Worm (Caenorhabditis elegans) whole organism, mixed stage, embryonic: Measurements from ENCODE around the gene gly-4.

Experiments used
- M03D4.4 ChIP-seq: sonication (generic microtip); optimal IDR thresholded peaks from 2 replicates; lab custom pipeline; 2017; ENCODE audit warnings: mild to moderate bottlenecking, missing genetic modification characterization, missing compliant biosample characterization
- bed-3 ChIP-seq: fragments of 200-800 bp; sonication (Bioruptor generic); optimal IDR thresholded peaks from 3 replicates; lab custom pipeline; 2018; ENCODE audit warnings: mild to moderate bottlenecking, missing genetic modification characterization, moderate library complexity, missing compliant biosample characterization
- blmp-1 ChIP-seq: fragments of 150-350 bp; optimal IDR thresholded peaks from 2 replicates; lab custom pipeline; 2014; ENCODE audit warnings: missing biosample characterization, missing genetic modification characterization
- ceh-39 ChIP-seq: fragments of 150-350 bp; optimal IDR thresholded peaks from 2 replicates; lab custom pipeline; 2014; ENCODE audit warnings: missing biosample characterization, missing genetic modification characterization
- ceh-43 ChIP-seq: fragments of 200-800 bp; sonication (Bioruptor generic); optimal IDR thresholded peaks from 2 replicates; lab custom pipeline; 2018; ENCODE audit warnings: mild to moderate bottlenecking, missing genetic modification characterization, moderate library complexity, missing compliant biosample characterization
- ces-1 ChIP-seq: fragments of 150-350 bp; optimal IDR thresholded peaks from 2 replicates; lab custom pipeline; 2014; ENCODE audit warnings: missing biosample characterization, missing genetic modification reagents, missing genetic modification characterization
- cnd-1 ChIP-seq: fragments of 200-800 bp; sonication (Bioruptor generic); optimal IDR thresholded peaks from 2 replicates; lab custom pipeline; 2018; ENCODE audit warnings: mild to moderate bottlenecking, missing genetic modification characterization, missing compliant biosample characterization
- drap-1 ChIP-seq: fragments of 200-800 bp; sonication (Bioruptor generic); optimal IDR thresholded peaks from 3 replicates; lab custom pipeline; 2018; ENCODE audit warnings: mild to moderate bottlenecking, missing genetic modification characterization, missing compliant biosample characterization
- elt-3 ChIP-seq: fragments of 150-350 bp; optimal IDR thresholded peaks from 2 replicates; lab custom pipeline; 2014; ENCODE audit warnings: missing biosample characterization, missing genetic modification characterization
- flh-1 ChIP-seq: fragments of 200-800 bp; sonication (Bioruptor generic); optimal IDR thresholded peaks from 2 replicates; lab custom pipeline; 2018; ENCODE audit warnings: mild to moderate bottlenecking, missing genetic modification characterization, moderate library complexity, missing compliant biosample characterization
- ham-2 ChIP-seq: fragments of 200-800 bp; sonication (Bioruptor generic); optimal IDR thresholded peaks from 2 replicates; lab custom pipeline; 2018; ENCODE audit warnings: mild to moderate bottlenecking, missing genetic modification characterization, missing compliant biosample characterization
- hlh-1 ChIP-seq: fragments of 150-350 bp; optimal IDR thresholded peaks from 2 replicates; lab custom pipeline; 2014; ENCODE audit warnings: missing biosample characterization, missing genetic modification reagents, missing genetic modification characterization
- lin-13 ChIP-seq: fragments of 150-350 bp; optimal IDR thresholded peaks from 2 replicates; lab custom pipeline; 2014; ENCODE audit warnings: missing biosample characterization, missing genetic modification characterization
- lin-32 ChIP-seq: fragments of 200-800 bp; sonication (Bioruptor generic); optimal IDR thresholded peaks from 2 replicates; lab custom pipeline; 2018; ENCODE audit warnings: mild to moderate bottlenecking, missing genetic modification characterization, missing compliant biosample characterization
- lsy-2 ChIP-seq: fragments of 150-350 bp; optimal IDR thresholded peaks from 2 replicates; lab custom pipeline; 2014; ENCODE audit warnings: missing biosample characterization, missing genetic modification characterization
- mab-5 ChIP-seq: fragments of 150-350 bp; optimal IDR thresholded peaks from 2 replicates; lab custom pipeline; 2014; ENCODE audit warnings: missing biosample characterization, missing genetic modification characterization
- mep-1 ChIP-seq: fragments of 150-350 bp; optimal IDR thresholded peaks from 2 replicates; lab custom pipeline; 2017; ENCODE audit warnings: missing biosample characterization, missing genetic modification reagents, missing genetic modification characterization, inconsistent platforms
- mls-2 ChIP-seq: sonication (generic microtip); optimal IDR thresholded peaks from 2 replicates; lab custom pipeline; 2016; ENCODE audit warnings: mild to moderate bottlenecking, missing genetic modification characterization, moderate library complexity, missing compliant biosample characterization
- nhr-12 ChIP-seq: fragments of 150-350 bp; optimal IDR thresholded peaks from 2 replicates; lab custom pipeline; 2014; ENCODE audit warnings: missing biosample characterization, missing genetic modification characterization
- nhr-2 ChIP-seq: fragments of 150-350 bp; optimal IDR thresholded peaks from 2 replicates; lab custom pipeline; 2014; ENCODE audit warnings: missing biosample characterization, missing genetic modification characterization
- nhr-237 ChIP-seq: fragments of 150-350 bp; optimal IDR thresholded peaks from 2 replicates; lab custom pipeline; 2014; ENCODE audit warnings: missing biosample characterization, missing genetic modification characterization
- nhr-28 ChIP-seq: fragments of 150-350 bp; optimal IDR thresholded peaks from 2 replicates; lab custom pipeline; 2014; ENCODE audit warnings: missing biosample characterization, missing genetic modification characterization
- pha-4 ChIP-seq: fragments of 150-350 bp; optimal IDR thresholded peaks from 2 replicates; lab custom pipeline; 2018; ENCODE audit warnings: missing biosample characterization, missing genetic modification reagents, missing genetic modification characterization
- sem-2 ChIP-seq: fragments of 200-800 bp; sonication (Bioruptor generic); optimal IDR thresholded peaks from 2 replicates; lab custom pipeline; 2018; ENCODE audit warnings: mild to moderate bottlenecking, missing genetic modification characterization, missing compliant biosample characterization
- snpc-4 ChIP-seq: fragments of 150-350 bp; optimal IDR thresholded peaks from 2 replicates; lab custom pipeline; 2014; ENCODE audit warnings: missing biosample characterization, missing genetic modification characterization
- sptf-1 ChIP-seq: sonication (generic microtip); optimal IDR thresholded peaks from 2 replicates; lab custom pipeline; 2017; ENCODE audit warnings: mild to moderate bottlenecking, missing genetic modification characterization, moderate library complexity, missing compliant biosample characterization
- tbx-8 ChIP-seq: fragments of 200-800 bp; sonication (Bioruptor generic); optimal IDR thresholded peaks from 2 replicates; lab custom pipeline; 2018; ENCODE audit warnings: mild to moderate bottlenecking, missing genetic modification characterization, moderate library complexity, missing compliant biosample characterization
- unc-120 ChIP-seq: sonication (generic microtip); optimal IDR thresholded peaks from 2 replicates; lab custom pipeline; 2017; ENCODE audit warnings: missing genetic modification characterization, missing compliant biosample characterization; ENCODE audit not compliant: poor library complexity, severe bottlenecking
- unc-39 ChIP-seq: fragments of 150-350 bp; optimal IDR thresholded peaks from 2 replicates; lab custom pipeline; 2014; ENCODE audit warnings: missing biosample characterization, missing genetic modification characterization
- unc-62 ChIP-seq: fragments of 150-350 bp; optimal IDR thresholded peaks from 2 replicates; lab custom pipeline; 2014; ENCODE audit warnings: missing biosample characterization, missing genetic modification reagents, missing genetic modification characterization
- zip-8 ChIP-seq: fragments of 150-350 bp; optimal IDR thresholded peaks from 2 replicates; lab custom pipeline; 2014; ENCODE audit warnings: missing biosample characterization, missing genetic modification characterization
- ztf-11 ChIP-seq: fragments of 150-350 bp; optimal IDR thresholded peaks from 2 replicates; lab custom pipeline; 2014; ENCODE audit warnings: missing biosample characterization, missing genetic modification characterization

gly-4 gene

DNA sequence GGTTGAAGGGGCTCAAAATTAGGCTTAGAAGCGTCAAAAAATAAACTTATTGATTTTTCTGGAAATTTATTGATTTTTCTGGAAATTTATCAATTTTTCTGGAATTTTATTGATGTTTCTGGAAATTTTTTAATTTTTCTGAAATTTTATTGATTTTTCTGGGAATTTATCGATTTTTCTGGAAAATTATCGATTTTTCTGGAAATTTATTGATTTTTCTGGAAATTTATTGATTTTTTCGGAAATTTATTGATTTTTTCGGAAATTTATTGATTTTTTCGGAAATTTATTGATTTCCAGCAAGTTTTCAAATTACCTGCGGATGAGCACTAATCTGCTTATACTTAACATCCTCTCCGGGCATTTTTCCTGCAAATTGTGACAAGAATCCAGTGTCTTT lies 6.7 kb upstream of the gly-4 start:
- TF ChIP-seq mab-5 (tag; lab: Kevin White, UChicago) (no peak), drap-1 (GFP tag; lab: Kevin White, UChicago) (no peak), cnd-1 (tag; lab: Kevin White, UChicago) (no peak), ceh-43 (GFP tag; lab: Kevin White, UChicago) (no peak), sem-2 (no peak), mls-2 (tag; lab: Kevin White, UChicago) (no peak), lin-32 (GFP tag; lab: Kevin White, UChicago) (no peak)

DNA sequence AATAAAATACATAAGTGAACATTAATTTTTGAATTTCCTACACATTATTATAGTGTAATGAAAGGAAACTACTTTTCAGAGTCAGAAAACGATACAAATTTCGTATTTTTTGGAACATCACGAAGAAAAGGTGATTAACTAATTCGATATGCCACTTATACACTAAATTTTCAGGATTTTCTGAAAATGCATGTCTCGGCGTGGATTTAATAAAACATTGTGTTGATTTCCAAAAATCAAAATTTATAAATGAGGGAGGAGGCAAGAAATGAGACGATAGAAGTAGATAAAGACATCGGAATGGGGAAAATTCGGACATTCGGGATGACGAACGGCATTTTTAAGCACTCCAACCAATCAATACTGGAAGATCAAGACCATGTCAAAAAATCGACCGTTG lies 4.0 kb upstream of the gly-4 start, which contains the start of gene Y116F11B.14:
Gene Y116F11B.14, plus strand, starts transcription at position 301 of the 400 bp plus-strand sequence.
- TF ChIP-seq unc-39 (tag; lab: Kevin White, UChicago), result no peak

DNA sequence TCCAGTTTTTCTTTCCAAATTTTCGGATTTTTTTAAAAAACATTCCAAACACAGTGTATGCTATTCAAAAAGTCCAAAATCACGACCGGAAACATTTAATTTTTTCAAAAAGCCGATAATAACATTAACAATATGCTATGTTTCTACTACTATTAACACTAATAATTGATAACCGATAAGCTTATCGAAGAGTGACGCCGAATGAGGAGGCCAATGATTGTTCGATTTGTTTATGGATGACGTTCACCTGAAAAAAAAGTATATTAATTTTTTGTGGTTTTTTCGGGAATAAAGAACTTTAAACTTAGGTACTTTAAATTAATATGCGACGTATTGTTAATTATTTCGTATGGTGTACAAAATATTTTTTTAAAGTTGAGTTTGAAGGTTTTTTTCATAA lies 2.8 kb upstream of the gly-4 start:
- TF ChIP-seq unc-39 (tag; lab: Kevin White, UChicago) (no peak), blmp-1 (tag; lab: Kevin White, UChicago) (no peak), zip-8 (tag; lab: Kevin White, UChicago) (no peak), nhr-2 (tag; lab: Kevin White, UChicago) (no peak)

DNA sequence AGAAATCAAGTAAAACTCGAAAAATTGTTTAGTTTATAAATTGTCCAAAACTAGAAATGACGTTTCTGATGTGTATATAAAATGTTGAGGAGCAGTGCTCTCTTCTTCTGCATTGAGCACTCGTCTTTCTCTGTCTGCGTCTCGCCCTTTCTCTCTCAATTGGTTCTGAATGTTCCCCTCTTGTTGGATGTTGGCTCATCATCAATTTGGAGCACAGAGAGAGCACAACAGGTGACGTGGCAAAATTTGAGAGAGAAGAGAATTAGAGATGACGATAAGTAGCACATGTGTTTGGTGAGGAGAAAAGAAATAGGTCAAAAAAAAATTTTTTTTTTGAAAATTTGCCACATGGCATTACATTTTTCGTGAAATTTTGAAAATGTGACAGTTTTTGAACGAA lies 2.4 kb upstream of the gly-4 start:
- TF ChIP-seq ces-1 (GFP tag; lab: Kevin White, UChicago) (peak; percentile 64), mab-5 (tag; lab: Kevin White, UChicago) (peak; percentile 43), unc-62 (peak; percentile 77), lsy-2 (peak; percentile 25), unc-120 (tag; lab: Kevin White, UChicago) (peak; percentile 83), hlh-1 (tag; lab: Kevin White, UChicago) (peak; percentile 100), mep-1 (tag; lab: Kevin White, UChicago) (peak; percentile 50), nhr-237 (tag; lab: Kevin White, UChicago) (no peak), ztf-11 (tag; lab: Kevin White, UChicago) (no peak)
- TF ChIP-seq, all 35 proteins: peak for 7

DNA sequence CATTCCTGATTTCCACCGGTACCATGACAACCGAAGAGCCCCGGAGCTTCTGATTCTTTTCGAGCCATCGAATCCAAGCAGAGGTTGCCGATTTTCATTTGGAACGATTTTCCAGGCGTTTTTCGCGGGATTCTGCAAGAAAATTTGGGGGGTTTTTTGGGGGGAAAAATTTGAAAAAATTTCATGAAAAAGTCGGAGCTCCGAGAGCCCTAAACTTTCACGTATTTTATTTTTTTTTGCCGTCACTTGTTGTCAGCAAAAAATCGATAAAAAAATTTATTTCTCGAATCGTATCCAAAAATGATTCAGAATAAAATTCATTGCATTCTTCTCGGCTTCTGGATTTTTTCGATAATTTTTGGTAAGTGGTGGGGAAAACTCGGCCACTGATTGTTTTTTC lies 12.2 kb downstream of the gly-4 start, which contains the start of gene Y116F11B.13:
Gene Y116F11B.13, plus strand, starts transcription at position 301 of the 400 bp plus-strand sequence.
- TF ChIP-seq flh-1 (GFP tag; lab: Kevin White, UChicago) (no peak), nhr-2 (tag; lab: Kevin White, UChicago) (no peak), mep-1 (tag; lab: Kevin White, UChicago) (no peak), elt-3 (no peak), mls-2 (tag; lab: Kevin White, UChicago) (no peak), snpc-4 (tag; lab: Kevin White, UChicago) (no peak), lin-13 (tag; lab: Kevin White, UChicago) (no peak), ham-2 (GFP tag; lab: Kevin White, UChicago) (no peak), bed-3 (GFP tag; lab: Kevin White, UChicago) (no peak), tbx-8 (GFP tag; lab: Kevin White, UChicago) (no peak), lin-32 (GFP tag; lab: Kevin White, UChicago) (no peak), hlh-1 (tag; lab: Kevin White, UChicago) (no peak), M03D4.4 (tag; lab: Kevin White, UChicago) (no peak), ceh-39 (no peak), nhr-12 (tag; lab: Kevin White, UChicago) (no peak), zip-8 (tag; lab: Kevin White, UChicago) (no peak)

DNA sequence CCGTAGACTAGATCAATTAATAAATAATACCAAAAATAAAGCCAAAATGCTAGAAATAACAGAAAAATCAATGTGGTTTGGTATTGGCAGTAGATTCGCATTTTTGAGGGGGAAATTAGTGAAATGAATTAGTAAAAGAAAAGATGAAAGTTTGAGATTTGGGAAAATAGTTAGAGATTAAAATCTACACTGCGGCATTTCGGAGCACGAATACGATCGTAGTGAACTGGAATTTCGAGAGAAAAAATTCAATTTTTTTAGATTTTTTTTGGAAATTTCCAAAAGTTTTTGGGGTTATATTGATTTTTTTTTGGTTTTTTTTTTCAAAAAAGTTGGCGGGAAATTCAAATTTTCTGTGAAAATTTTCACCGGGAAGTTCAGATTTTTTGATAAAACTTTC lies 27.3 kb downstream of the gly-4 start, which contains the start of gene Y116F11B.9:
Gene Y116F11B.9, minus strand, starts transcription at position 101 of the 400 bp plus-strand sequence.
- TF ChIP-seq pha-4 (tag; lab: Kevin White, UChicago), result no peak
- TF ChIP-seq sptf-1 (tag; lab: Kevin White, UChicago), result no peak
- TF ChIP-seq elt-3, result no peak
- no peak for TF ChIP-seq nhr-28 (tag; lab: Kevin White, UChicago)
- no peak for TF ChIP-seq nhr-2 (tag; lab: Kevin White, UChicago)
